Worm (Caenorhabditis elegans) whole organism, early embryonic: ENCODE measurements around the gene mlt-11.

Experiments used
- ama-1 ChIP-seq: fragments of 150-350 bp; optimal IDR thresholded peaks from 2 replicates; lab custom pipeline; 2014
- tbx-37 ChIP-seq: fragments of 200-800 bp; sonication (Bioruptor generic); conservative IDR thresholded peaks from 2 replicates; pipeline ENCODE4 v1.3.6; 2022; ENCODE audit warnings: missing genetic modification reagents, missing genetic modification characterization, missing compliant biosample characterization
- tra-4 ChIP-seq: sonication (generic microtip); optimal IDR thresholded peaks from 2 replicates; lab custom pipeline; 2017; ENCODE audit warnings: missing genetic modification characterization, missing compliant biosample characterization

- no peak for TF ChIP-seq ama-1 (lab: Kevin White, UChicago)
- TF ChIP-seq tbx-37 (GFP tag; lab: Robert Waterston, UW), result no peak
- TF ChIP-seq tra-4 (tag; lab: Kevin White, UChicago), result no peak
Observed at ce11 chrV:20710642-20711041, 43.6 kb downstream of the mlt-11 start.
